Worm (Caenorhabditis elegans) whole organism, L2 larva: ENCODE data around the gene lgc-43.
A peak's percentile ranks its signal among the peaks of the same experiment; 100 is the strongest.

Source experiments
- C34F6.9 ChIP-seq: fragments of 150-350 bp; optimal IDR thresholded peaks from 2 replicates; lab custom pipeline; 2014; ENCODE audit warnings: missing biosample characterization, missing genetic modification characterization
- R02D3.7 ChIP-seq: fragments of 150-350 bp; optimal IDR thresholded peaks from 2 replicates; lab custom pipeline; 2014; ENCODE audit warnings: missing biosample characterization, missing genetic modification characterization
- Y55F3AM.14 ChIP-seq: fragments of 200-800 bp; sonication (Bioruptor generic); optimal IDR thresholded peaks from 2 replicates; lab custom pipeline; 2018; ENCODE audit warnings: mild to moderate bottlenecking, missing genetic modification characterization, missing compliant biosample characterization
- ZK546.5 ChIP-seq: sonication (generic microtip); optimal IDR thresholded peaks from 2 replicates; lab custom pipeline; 2017; ENCODE audit warnings: missing biosample characterization, missing genetic modification characterization
- aly-2 ChIP-seq: fragments of 150-350 bp; optimal IDR thresholded peaks from 2 replicates; lab custom pipeline; 2014; ENCODE audit warnings: missing biosample characterization, missing genetic modification characterization
- blmp-1 ChIP-seq: sonication (generic microtip); optimal IDR thresholded peaks from 2 replicates; lab custom pipeline; 2017; ENCODE audit warnings: missing genetic modification characterization, mild to moderate bottlenecking, missing compliant biosample characterization, antibody characterized with exemption, moderate library complexity; ENCODE audit not compliant: insufficient read depth
- ceh-82 ChIP-seq: fragments of 150-350 bp; optimal IDR thresholded peaks from 2 replicates; lab custom pipeline; 2014; ENCODE audit warnings: missing biosample characterization, missing genetic modification characterization
- crh-2 ChIP-seq: sonication (generic microtip); optimal IDR thresholded peaks from 2 replicates; lab custom pipeline; 2017; ENCODE audit warnings: missing biosample characterization, missing genetic modification characterization
- egl-27 ChIP-seq: sonication (generic microtip); optimal IDR thresholded peaks from 3 replicates; lab custom pipeline; 2017; ENCODE audit warnings: missing biosample characterization, missing genetic modification reagents, missing genetic modification characterization
- elt-3 ChIP-seq: sonication (generic microtip); optimal IDR thresholded peaks from 2 replicates; lab custom pipeline; 2017; ENCODE audit warnings: missing biosample characterization, missing genetic modification characterization
- fos-1 ChIP-seq: fragments of 150-350 bp; optimal IDR thresholded peaks from 2 replicates; lab custom pipeline; 2014; ENCODE audit warnings: missing biosample characterization, missing genetic modification characterization
- gmeb-1 ChIP-seq: fragments of 150-350 bp; optimal IDR thresholded peaks from 2 replicates; lab custom pipeline; 2014; ENCODE audit warnings: missing biosample characterization, missing genetic modification characterization
- lin-11 ChIP-seq: fragments of 150-350 bp; sonication (generic microtip); optimal IDR thresholded peaks from 2 replicates; lab custom pipeline; 2014; ENCODE audit warnings: missing biosample characterization, missing genetic modification characterization, inconsistent platforms, mixed read lengths
- lin-13 ChIP-seq: fragments of 150-350 bp; optimal IDR thresholded peaks from 2 replicates; lab custom pipeline; 2014; ENCODE audit warnings: missing biosample characterization, missing genetic modification reagents, missing genetic modification characterization
- lin-39 ChIP-seq: fragments of 150-350 bp; optimal IDR thresholded peaks from 2 replicates; lab custom pipeline; 2014; ENCODE audit warnings: missing biosample characterization, missing genetic modification reagents, missing genetic modification characterization
- lsy-2 ChIP-seq, 2 experiments: fragments of 150-350 bp in 1 of 2; sonication (generic microtip) in 1 of 2; optimal IDR thresholded peaks; 2 replicates each; lab custom pipeline; 2014 to 2017; ENCODE audit warnings: missing biosample characterization in 2 of 2, missing genetic modification characterization in 2 of 2
- mdl-1 ChIP-seq, 2 experiments: fragments of 150-350 bp in 1 of 2; sonication (generic microtip) in 1 of 2; optimal IDR thresholded peaks; 2 replicates each; lab custom pipeline; 2017; ENCODE audit warnings: missing biosample characterization in 2 of 2, missing genetic modification characterization in 2 of 2
- nhr-21 ChIP-seq: fragments of 150-350 bp; optimal IDR thresholded peaks from 2 replicates; lab custom pipeline; 2014; ENCODE audit warnings: missing biosample characterization, missing genetic modification characterization
- nhr-23 ChIP-seq: fragments of 150-350 bp; optimal IDR thresholded peaks from 2 replicates; lab custom pipeline; 2014; ENCODE audit warnings: missing biosample characterization, missing genetic modification reagents, missing genetic modification characterization
- nhr-25 ChIP-seq: fragments of 150-350 bp; sonication (generic microtip); optimal IDR thresholded peaks from 3 replicates; lab custom pipeline; 2014; ENCODE audit warnings: missing biosample characterization, missing genetic modification characterization
- nhr-6 ChIP-seq: fragments of 150-350 bp; optimal IDR thresholded peaks from 2 replicates; lab custom pipeline; 2014; ENCODE audit warnings: missing biosample characterization, missing genetic modification characterization
- nhr-77 ChIP-seq: fragments of 150-350 bp; optimal IDR thresholded peaks from 2 replicates; lab custom pipeline; 2014; ENCODE audit warnings: missing biosample characterization, missing genetic modification characterization
- peb-1 ChIP-seq: fragments of 150-350 bp; optimal IDR thresholded peaks from 2 replicates; lab custom pipeline; 2014; ENCODE audit warnings: missing biosample characterization, missing genetic modification characterization
- sma-3 ChIP-seq: sonication (generic microtip); optimal IDR thresholded peaks from 2 replicates; lab custom pipeline; 2016; ENCODE audit warnings: missing genetic modification reagents, missing genetic modification characterization, missing compliant biosample characterization
- sma-9 ChIP-seq, 2 experiments: fragments of 150-350 bp in 1 of 2; sonication (generic microtip) in 1 of 2; optimal IDR thresholded peaks; 2 replicates each; lab custom pipeline; 2014 to 2016; ENCODE audit warnings: missing genetic modification characterization in 2 of 2, mild to moderate bottlenecking in 1 of 2, missing biosample characterization in 1 of 2, missing compliant biosample characterization in 1 of 2, missing genetic modification reagents in 1 of 2, moderate library complexity in 1 of 2
- snpc-4 ChIP-seq: fragments of 150-350 bp; optimal IDR thresholded peaks from 2 replicates; lab custom pipeline; 2014; ENCODE audit warnings: missing biosample characterization, missing genetic modification characterization
- unc-55 ChIP-seq: fragments of 150-350 bp; sonication (generic microtip); optimal IDR thresholded peaks from 3 replicates; lab custom pipeline; 2014; ENCODE audit warnings: missing biosample characterization, missing genetic modification reagents, missing genetic modification characterization
- unc-62 ChIP-seq: fragments of 150-350 bp; optimal IDR thresholded peaks from 2 replicates; lab custom pipeline; 2014; ENCODE audit warnings: missing biosample characterization, missing genetic modification reagents, missing genetic modification characterization
- zag-1 ChIP-seq: fragments of 150-350 bp; optimal IDR thresholded peaks from 2 replicates; lab custom pipeline; 2014; ENCODE audit warnings: missing biosample characterization, missing genetic modification characterization
- ztf-1 ChIP-seq: fragments of 200-800 bp; sonication (Bioruptor generic); conservative IDR thresholded peaks from 2 replicates; pipeline ENCODE4 v1.3.6; 2022; ENCODE audit warnings: missing genetic modification characterization, missing compliant biosample characterization
- ztf-11 ChIP-seq: sonication (generic microtip); optimal IDR thresholded peaks from 2 replicates; lab custom pipeline; 2017; ENCODE audit warnings: missing biosample characterization, missing genetic modification characterization
- ztf-4 ChIP-seq: fragments of 150-350 bp; optimal IDR thresholded peaks from 2 replicates; lab custom pipeline; 2014; ENCODE audit warnings: missing biosample characterization, missing genetic modification characterization

lgc-43 gene

DNA sequence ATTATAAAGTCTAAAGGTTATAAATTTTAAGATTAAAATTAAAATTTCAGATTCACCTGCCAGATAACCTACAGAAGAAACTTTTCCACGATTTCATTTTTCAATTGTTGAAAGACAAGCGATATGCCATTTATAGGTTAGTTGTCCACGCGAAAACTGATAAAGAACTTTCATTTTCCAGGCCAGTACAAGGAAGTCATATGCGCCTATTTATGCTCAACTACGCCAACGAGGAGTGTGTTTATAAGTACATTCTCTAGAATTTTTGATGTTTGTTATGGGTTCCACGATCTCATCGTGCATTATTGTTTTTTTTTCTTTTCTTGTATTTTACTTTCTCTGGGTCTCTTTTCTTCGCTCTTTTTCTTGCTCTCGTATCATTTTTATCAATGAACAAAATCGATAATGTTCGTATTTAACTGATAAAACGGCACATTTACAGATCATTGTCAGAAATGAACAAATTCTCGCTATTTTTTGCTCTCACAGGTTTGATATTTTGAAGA lies 28.2 kb downstream of the lgc-43 start, which contains the start of gene R09H10.3:
Gene R09H10.3, plus strand, starts transcription at position 456 of the 506 bp plus-strand sequence.
- no peak for TF ChIP-seq lin-11
- TF ChIP-seq ceh-82 (tag; lab: Kevin White, UChicago) = no peak
- no peak for TF ChIP-seq unc-55 (GFP tag; lab: Kevin White, UChicago)
- TF ChIP-seq zag-1 (tag; lab: Kevin White, UChicago) = no peak
- TF ChIP-seq blmp-1 (tag; lab: Kevin White, UChicago) = no peak

DNA sequence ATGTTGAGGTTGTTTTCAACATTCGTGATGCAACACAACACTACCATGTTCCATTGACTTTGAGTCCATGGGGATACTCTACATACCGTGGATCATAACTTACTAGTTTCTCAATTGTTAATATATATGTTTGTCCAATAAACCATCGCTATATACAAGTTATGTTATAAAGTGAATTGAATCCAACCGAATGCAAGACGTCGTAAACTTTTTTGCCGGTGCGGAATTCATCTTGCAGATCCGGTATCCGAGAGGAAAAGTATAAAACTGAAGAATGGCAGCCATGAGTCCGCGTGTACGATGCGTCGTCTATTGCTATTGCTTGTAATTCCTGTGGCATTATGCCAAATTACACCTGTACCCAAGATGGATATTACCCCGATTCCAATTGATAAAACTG lies 29.8 kb downstream of the lgc-43 start, which contains the start of gene R09H10.6:
Gene R09H10.6, plus strand, starts transcription at position 301 of the 400 bp plus-strand sequence.
- TF ChIP-seq ztf-1 (GFP tag; lab: Robert Waterston, UW) = no peak
- no peak for TF ChIP-seq sma-3 (GFP tag; lab: Kevin White, UChicago)
- no peak for TF ChIP-seq nhr-23 (tag; lab: Kevin White, UChicago)
- TF ChIP-seq gmeb-1 = no peak
- TF ChIP-seq egl-27 (tag; lab: Kevin White, UChicago) = no peak
- TF ChIP-seq C34F6.9 (tag; lab: Kevin White, UChicago) = no peak
- TF ChIP-seq unc-55 (GFP tag; lab: Kevin White, UChicago) = no peak
- no peak for TF ChIP-seq elt-3
- TF ChIP-seq ztf-4 (tag; lab: Kevin White, UChicago) = no peak

DNA sequence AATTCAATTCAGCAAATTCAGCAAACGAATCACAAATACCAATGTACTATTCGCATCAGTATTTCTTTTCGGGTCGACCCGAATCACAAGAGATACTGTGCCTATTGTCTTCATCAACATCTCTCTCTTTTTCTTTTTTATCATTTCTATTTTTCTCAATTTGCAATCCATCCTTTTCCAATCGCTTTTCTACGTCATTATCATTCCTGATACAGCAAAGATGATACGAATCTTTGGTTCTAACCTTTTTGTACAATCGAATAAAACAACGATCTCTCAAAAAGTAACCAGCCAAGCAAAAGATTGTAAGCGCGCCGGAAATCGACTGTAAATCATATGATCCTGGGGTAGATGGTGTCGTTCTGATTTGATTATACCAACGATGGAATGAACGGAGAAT lies 31.5 kb downstream of the lgc-43 start:
- TF ChIP-seq mdl-1 (tag; optimal IDR thresholded peaks at IDR 0.05; lab: Kevin White, UChicago) = no peak
- TF ChIP-seq nhr-25 (tag; lab: Kevin White, UChicago) = no peak
- peak; percentile 24 for TF ChIP-seq sma-3 (GFP tag; lab: Kevin White, UChicago)
- TF ChIP-seq Y55F3AM.14 (GFP tag; lab: Kevin White, UChicago) = no peak
- peak; percentile 54 for TF ChIP-seq sma-9 (GFP tag; optimal IDR thresholded peaks at IDR 0.05; lab: Kevin White, UChicago)
- no peak for TF ChIP-seq sma-9 (tag; optimal IDR thresholded peaks at IDR 0.05; lab: Kevin White, UChicago)
- peak; percentile 2 for TF ChIP-seq nhr-21 (tag; lab: Kevin White, UChicago)
- no peak for TF ChIP-seq snpc-4 (tag; lab: Kevin White, UChicago)
- TF ChIP-seq nhr-77 = no peak
- no peak for TF ChIP-seq egl-27 (tag; lab: Kevin White, UChicago)
- TF ChIP-seq lsy-2 (tag; optimal IDR thresholded peaks at IDR 0.05; lab: Kevin White, UChicago) = no peak
- TF ChIP-seq ceh-82 (tag; lab: Kevin White, UChicago) = no peak
- peak; percentile 10 for TF ChIP-seq fos-1 (tag; lab: Kevin White, UChicago)
- no peak for TF ChIP-seq ztf-11 (tag; lab: Kevin White, UChicago)
- TF ChIP-seq lin-39 (tag; lab: Kevin White, UChicago) = no peak
- TF ChIP-seq, all 48 proteins: peak for 4

DNA sequence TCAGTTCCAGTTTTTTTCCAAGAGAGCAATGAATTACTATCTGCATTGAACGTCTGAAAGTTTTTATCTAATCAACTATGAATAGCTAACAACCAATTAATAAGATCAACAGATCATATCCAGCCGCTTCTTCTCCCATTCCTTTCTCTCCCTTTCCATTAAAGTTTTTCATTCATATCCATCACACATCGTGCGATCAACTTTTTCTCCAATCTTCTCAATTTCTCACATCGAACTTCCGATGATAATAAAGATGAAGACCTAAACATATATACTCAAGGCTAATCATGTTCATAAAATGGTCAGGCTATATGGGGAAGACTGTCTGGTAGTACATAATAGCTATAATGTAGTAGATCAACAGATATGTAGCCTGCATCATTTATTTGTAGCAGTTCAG lies 33.8 kb downstream of the lgc-43 start:
- TF ChIP-seq nhr-77 = no peak
- TF ChIP-seq nhr-21 (tag; lab: Kevin White, UChicago) = peak; percentile 8
- peak; percentile 10 for TF ChIP-seq sma-9 (GFP tag; optimal IDR thresholded peaks at IDR 0.05; lab: Kevin White, UChicago)
- TF ChIP-seq sma-9 (tag; optimal IDR thresholded peaks at IDR 0.05; lab: Kevin White, UChicago) = no peak
- TF ChIP-seq nhr-25 (tag; lab: Kevin White, UChicago) = peak; percentile 37
- no peak for TF ChIP-seq ZK546.5
- no peak for TF ChIP-seq gmeb-1
- no peak for TF ChIP-seq lin-13
- TF ChIP-seq peb-1 = no peak
- TF ChIP-seq aly-2 = no peak
- no peak for TF ChIP-seq R02D3.7 (tag; lab: Kevin White, UChicago)
- TF ChIP-seq lin-11 = no peak
- TF ChIP-seq lsy-2 (tag; optimal IDR thresholded peaks at IDR 0.05; lab: Kevin White, UChicago) = no peak
- TF ChIP-seq nhr-6 (tag; lab: Kevin White, UChicago) = no peak
- TF ChIP-seq sma-3 (GFP tag; lab: Kevin White, UChicago) = peak; percentile 27
- TF ChIP-seq crh-2 (tag; lab: Kevin White, UChicago) = no peak

DNA sequence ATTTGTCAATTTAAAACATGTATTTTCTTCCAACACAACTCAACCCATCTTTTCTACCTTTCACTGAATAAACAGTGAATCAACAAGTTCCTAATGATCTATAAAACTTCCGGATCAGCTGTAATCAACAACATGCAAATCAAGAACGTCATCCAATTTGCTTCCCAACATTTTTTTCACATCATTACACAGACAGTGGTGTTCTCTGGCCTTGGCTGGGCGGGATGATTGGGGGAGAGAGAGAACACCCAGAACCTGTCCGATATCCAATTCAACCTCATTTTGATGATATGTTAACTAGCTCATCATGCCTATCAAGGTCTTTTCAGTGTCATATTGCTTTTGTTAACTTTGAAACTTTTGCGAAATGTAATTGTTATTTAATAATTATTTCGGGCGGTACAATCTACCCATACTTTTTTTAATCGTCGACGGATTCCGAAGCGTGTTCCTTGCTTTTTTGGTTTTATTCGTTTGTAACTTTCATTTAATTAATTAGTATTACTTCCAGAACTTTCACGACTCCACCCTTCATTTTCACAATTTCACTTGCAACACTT lies 36.5 kb downstream of the lgc-43 start, which contains the start of gene ptr-14:
Gene ptr-14, plus strand, starts transcription at position 510 of the 560 bp plus-strand sequence.
- TF ChIP-seq unc-62 (GFP tag; lab: Kevin White, UChicago) (no peak), nhr-25 (tag; lab: Kevin White, UChicago) (peak; percentile 49)
